Worm (Caenorhabditis elegans) whole organism, L4/young adult: ENCODE results near the gene lgc-11.

Source experiments
- W03F9.2 ChIP-seq: fragments of 150-350 bp; optimal IDR thresholded peaks from 2 replicates; lab custom pipeline; 2014; ENCODE audit warnings: missing biosample characterization, missing genetic modification characterization
- him-1 ChIP-seq: sonication (generic microtip); optimal IDR thresholded peaks from 2 replicates; lab custom pipeline; 2016; ENCODE audit warnings: missing genotype, missing genetic modification reagents, missing genetic modification characterization, missing compliant biosample characterization

- TF ChIP-seq W03F9.2 = no peak
- TF ChIP-seq him-1 (tag; lab: Kevin White, UChicago) = no peak
Measured at ce11 chrX:7478476-7478875, 28.0 kb downstream of the lgc-11 start.
